Worm (Caenorhabditis elegans): Measurements from ENCODE around the gene nlp-101.
A peak's percentile ranks its signal among the peaks of the same experiment; 100 is the strongest.

The nlp-101 gene

DNA sequence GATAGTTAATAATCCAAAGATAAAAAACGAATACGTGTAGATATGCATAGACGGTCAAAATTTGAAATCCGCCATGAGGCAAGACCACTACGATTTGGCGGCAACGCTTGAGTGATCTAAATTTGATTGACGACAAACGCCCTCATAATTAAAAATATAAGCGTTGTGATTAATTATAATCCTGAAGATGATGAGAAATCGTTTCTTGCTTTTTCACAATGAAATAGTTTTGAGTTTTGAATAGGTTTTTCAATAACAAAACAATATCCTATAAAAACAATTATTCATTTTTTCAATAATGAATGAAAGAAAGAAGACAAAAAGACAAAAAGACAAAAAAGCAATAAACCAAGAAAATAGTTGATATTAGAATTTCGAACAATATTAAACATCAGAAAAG lies 8.7 kb downstream of the nlp-101 start, which contains the start of gene C54D2.6:
Gene C54D2.6, minus strand, starts transcription at position 101 of the 400 bp plus-strand sequence.
- TF ChIP-seq nhr-90 (tag; optimal IDR thresholded peaks at IDR 0.05; ENCODE audit: poor library complexity): no peak
- no peak for TF ChIP-seq ceh-90 (tag; optimal IDR thresholded peaks at IDR 0.05)
- no peak for TF ChIP-seq hpl-2 (GFP tag; optimal IDR thresholded peaks at IDR 0.05)
- no peak for TF ChIP-seq unc-130 (tag; optimal IDR thresholded peaks at IDR 0.05)
- no peak for TF ChIP-seq mef-2 (tag; optimal IDR thresholded peaks at IDR 0.05)
- TF ChIP-seq nhr-77 (tag; optimal IDR thresholded peaks at IDR 0.05): no peak
- no peak for TF ChIP-seq ets-5 (GFP tag; IDR thresholded peaks at IDR 0.05)
- no peak for TF ChIP-seq skn-1 (tag; optimal IDR thresholded peaks at IDR 0.05)
- no peak for TF ChIP-seq sptf-1 (tag; optimal IDR thresholded peaks at IDR 0.05)
- no peak for TF ChIP-seq swsn-7 (tag; optimal IDR thresholded peaks at IDR 0.05)
- TF ChIP-seq blmp-1 (tag; optimal IDR thresholded peaks at IDR 0.05): no peak
- no peak for TF ChIP-seq efl-1 (optimal IDR thresholded peaks at IDR 0.05)
- no peak for TF ChIP-seq efl-1 (GFP tag; optimal IDR thresholded peaks at IDR 0.05 in 1 of 2)
- no peak for TF ChIP-seq grh-1 (GFP tag; IDR thresholded peaks at IDR 0.05)
- TF ChIP-seq unc-30 (tag; optimal IDR thresholded peaks at IDR 0.05): no peak
- no peak for TF ChIP-seq vab-15 (tag; optimal IDR thresholded peaks at IDR 0.05)
- no peak for TF ChIP-seq Y116A8C.19 (tag; optimal IDR thresholded peaks at IDR 0.05; ENCODE audit: borderline replicate concordance)
- TF ChIP-seq pax-3 (tag; optimal IDR thresholded peaks at IDR 0.05): no peak
- no peak for TF ChIP-seq lin-39 (tag; optimal IDR thresholded peaks at IDR 0.05)

DNA sequence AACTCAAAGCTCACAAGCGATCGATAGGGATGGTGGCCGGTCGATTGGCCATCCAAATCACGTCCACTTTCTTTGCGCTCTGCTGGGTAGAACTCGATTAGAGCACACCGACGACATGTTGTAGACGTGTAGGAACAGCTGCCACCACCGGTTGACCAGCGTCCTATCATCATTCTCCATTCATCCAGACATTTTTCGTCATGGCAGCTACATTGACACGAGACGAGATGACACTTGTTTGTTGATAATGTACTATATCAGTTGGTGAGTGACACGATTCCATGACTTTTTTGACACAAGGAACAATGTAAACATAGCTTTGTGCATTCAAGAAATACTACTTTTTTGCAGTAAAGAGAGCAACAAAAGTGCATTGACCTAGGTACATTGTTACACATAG lies 27.8 kb downstream of the nlp-101 start:
- TF ChIP-seq ceh-63 (GFP tag; optimal IDR thresholded peaks at IDR 0.05) (no peak), nhr-90 (tag; optimal IDR thresholded peaks at IDR 0.05; ENCODE audit: poor library complexity) (no peak), Y116A8C.19 (tag; optimal IDR thresholded peaks at IDR 0.05; ENCODE audit: borderline replicate concordance) (no peak), efl-1 (optimal IDR thresholded peaks at IDR 0.05) (no peak), efl-1 (GFP tag; optimal IDR thresholded peaks at IDR 0.05 in 1 of 2) (peak in 1 of 2 experiments; percentile 39), F16B12.6 (tag; optimal IDR thresholded peaks at IDR 0.05) (no peak), nhr-19 (GFP tag; conservative IDR thresholded peaks at IDR 0.05) (0 out of 2 replicates have a peak, but pooled peaks have one; percentile 23), xbp-1 (tag; optimal IDR thresholded peaks at IDR 0.05) (no peak), fkh-10 (GFP tag; optimal IDR thresholded peaks at IDR 0.05) (no peak), fkh-8 (tag; optimal IDR thresholded peaks at IDR 0.05) (no peak), lin-14 (GFP tag; optimal IDR thresholded peaks at IDR 0.05) (peak; percentile 70), blmp-1 (tag; optimal IDR thresholded peaks at IDR 0.05) (no peak), nhr-71 (tag; optimal IDR thresholded peaks at IDR 0.05) (peak; percentile 50), rnt-1 (tag; optimal IDR thresholded peaks at IDR 0.05) (peak; percentile 49), sup-37 (GFP tag; optimal IDR thresholded peaks at IDR 0.05) (no peak)

DNA sequence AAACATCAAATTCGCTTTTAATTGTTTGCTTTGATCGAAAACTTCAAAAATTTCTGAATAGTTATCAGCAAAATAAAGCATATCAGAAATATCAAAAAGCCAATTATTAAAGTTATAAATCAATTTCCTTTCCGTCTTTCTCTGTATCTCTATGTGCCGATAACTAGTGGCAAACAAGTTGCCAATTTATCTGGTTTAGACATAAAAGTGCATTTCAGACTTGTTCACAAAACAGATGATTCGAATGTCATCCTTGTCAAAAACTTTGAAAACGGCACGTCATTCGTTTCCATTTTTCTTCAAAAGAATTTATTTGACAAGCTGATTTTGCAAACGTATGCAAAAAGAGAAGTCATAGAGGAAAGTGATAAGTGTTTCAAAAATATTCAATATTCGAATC lies 28.6 kb downstream of the nlp-101 start:
- TF ChIP-seq sptf-1 (tag; optimal IDR thresholded peaks at IDR 0.05) (no peak), ztf-4 (tag; optimal IDR thresholded peaks at IDR 0.05) (no peak), lin-35 (GFP tag; optimal IDR thresholded peaks at IDR 0.05) (no peak), mab-9 (GFP tag; IDR thresholded peaks at IDR 0.05) (no peak), nhr-77 (tag; optimal IDR thresholded peaks at IDR 0.05) (no peak), nhr-84 (tag; optimal IDR thresholded peaks at IDR 0.05) (no peak), ets-5 (GFP tag; IDR thresholded peaks at IDR 0.05) (no peak), ztf-11 (tag; optimal IDR thresholded peaks at IDR 0.05) (no peak)

DNA sequence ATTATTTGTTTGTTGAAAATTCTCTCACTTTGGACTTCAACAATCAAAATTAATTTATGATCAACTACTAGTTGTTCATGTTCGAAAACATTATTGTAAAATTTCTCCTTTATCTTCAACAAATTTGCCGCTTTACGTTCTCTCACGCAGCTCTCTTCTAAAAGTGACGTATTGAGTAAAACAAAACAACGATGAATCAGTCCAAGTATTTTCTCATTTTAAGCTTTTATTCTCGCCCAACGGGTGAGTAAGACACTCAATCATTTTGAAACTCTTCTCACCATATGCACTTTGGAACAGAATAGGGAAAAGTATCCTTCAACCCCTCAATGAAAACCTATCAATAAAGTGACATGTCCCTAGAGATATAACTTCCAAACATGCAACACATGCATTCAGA lies 34.7 kb downstream of the nlp-101 start:
- TF ChIP-seq lir-3 (tag; optimal IDR thresholded peaks at IDR 0.05; ENCODE audit: poor library complexity): no peak
- TF ChIP-seq fos-1 (tag; optimal IDR thresholded peaks at IDR 0.05): no peak
- TF ChIP-seq dsc-1 (tag; optimal IDR thresholded peaks at IDR 0.05): no peak
- TF ChIP-seq tlp-1 (tag; optimal IDR thresholded peaks at IDR 0.05): no peak
- no peak for TF ChIP-seq C16A3.4 (tag; optimal IDR thresholded peaks at IDR 0.05)
- TF ChIP-seq sptf-1 (tag; optimal IDR thresholded peaks at IDR 0.05): no peak

Measured in whole organism, L1 larva.